Fruit fly (Drosophila melanogaster) whole organism, embryonic: ENCODE results near the gene Tim17b1.

Experiments
- CG10431 ChIP-seq: fragments of 200-800 bp; sonication (Bioruptor generic); optimal IDR thresholded peaks from 3 replicates; lab custom pipeline; 2018; ENCODE audit warnings: missing biosample characterization, mild to moderate bottlenecking, missing genetic modification characterization
- CG12299 ChIP-seq: fragments of 200-800 bp; sonication (Bioruptor generic); optimal IDR thresholded peaks from 2 replicates; lab custom pipeline; 2018; ENCODE audit warnings: missing biosample characterization, mild to moderate bottlenecking, missing genetic modification characterization
- CG15269 ChIP-seq: fragments of 200-800 bp; sonication (Bioruptor generic); optimal IDR thresholded peaks from 2 replicates; lab custom pipeline; 2018; ENCODE audit warnings: missing biosample characterization, mild to moderate bottlenecking, missing genetic modification characterization, moderate library complexity
- CG1603 ChIP-seq: fragments of 200-800 bp; sonication (Bioruptor generic); optimal IDR thresholded peaks from 2 replicates; lab custom pipeline; 2019; ENCODE audit warnings: missing biosample characterization, mild to moderate bottlenecking, missing genetic modification characterization, moderate library complexity
- CG16863 ChIP-seq: fragments of 200-800 bp; sonication (Bioruptor generic); optimal IDR thresholded peaks from 3 replicates; lab custom pipeline; 2016; ENCODE audit warnings: missing biosample characterization, missing genetic modification characterization
- CG17385 ChIP-seq: fragments of 200-800 bp; sonication (Bioruptor generic); optimal IDR thresholded peaks from 3 replicates; lab custom pipeline; 2018; ENCODE audit warnings: missing biosample characterization, mild to moderate bottlenecking, missing genetic modification characterization
- CG2199 ChIP-seq: fragments of 200-800 bp; sonication (Bioruptor generic); IDR thresholded peaks from 3 replicates; pipeline ENCODE4 v1.3.6; 2022; ENCODE audit warnings: missing biosample characterization, missing genetic modification characterization
- CG31224 ChIP-seq: fragments of 200-800 bp; sonication (Bioruptor generic); IDR thresholded peaks from 2 replicates; pipeline ENCODE4 v1.3.6; 2022; ENCODE audit warnings: missing biosample characterization, missing genetic modification characterization
- CG42726 ChIP-seq: fragments of 200-800 bp; sonication (Bioruptor generic); IDR thresholded peaks from 2 replicates; pipeline ENCODE4 v1.3.6; 2022; ENCODE audit warnings: missing biosample characterization, missing genetic modification characterization; ENCODE audit not compliant: partially characterized antibody
- CG4424 ChIP-seq: fragments of 200-800 bp; sonication (Bioruptor generic); optimal IDR thresholded peaks from 3 replicates; lab custom pipeline; 2016; ENCODE audit warnings: missing biosample characterization, missing genetic modification characterization
- CG4617 ChIP-seq: fragments of 200-800 bp; sonication (Bioruptor generic); optimal IDR thresholded peaks from 3 replicates; lab custom pipeline; 2016; ENCODE audit warnings: missing biosample characterization, missing genetic modification characterization, borderline replicate concordance
- CG6689 ChIP-seq: fragments of 200-800 bp; sonication (Bioruptor generic); IDR thresholded peaks from 2 replicates; pipeline ENCODE4 v1.3.6; 2022; ENCODE audit warnings: missing biosample characterization, missing genetic modification characterization
- CG6791 ChIP-seq: fragments of 200-800 bp; sonication (Bioruptor generic); IDR thresholded peaks from 3 replicates; pipeline ENCODE4 v1.3.6; 2022; ENCODE audit warnings: missing biosample characterization, missing genetic modification characterization; ENCODE audit not compliant: partially characterized antibody
- CrebB ChIP-seq: fragments of 200-800 bp; sonication (Bioruptor generic); optimal IDR thresholded peaks from 3 replicates; lab custom pipeline; 2018; ENCODE audit warnings: missing biosample characterization, mild to moderate bottlenecking, missing genetic modification characterization
- Dip3 ChIP-seq: fragments of 200-800 bp; sonication (Bioruptor generic); optimal IDR thresholded peaks from 3 replicates; lab custom pipeline; 2016; ENCODE audit warnings: missing biosample characterization, missing genetic modification characterization
- ERR ChIP-seq: fragments of 200-800 bp; sonication (Bioruptor generic); optimal IDR thresholded peaks from 2 replicates; lab custom pipeline; 2016; ENCODE audit warnings: missing biosample characterization, missing genetic modification characterization
- Ets65A ChIP-seq: fragments of 200-800 bp; sonication (Bioruptor generic); peaks from one replicate; lab custom pipeline; 2016; ENCODE audit warnings: missing biosample characterization, missing genetic modification characterization
- H15 ChIP-seq: fragments of 200-800 bp; sonication (Bioruptor generic); IDR thresholded peaks from 3 replicates; pipeline ENCODE4 v1.3.6; 2022; ENCODE audit warnings: missing biosample characterization, missing genetic modification characterization
- Lim3 ChIP-seq: fragments of 200-800 bp; sonication (Bioruptor generic); IDR thresholded peaks from 2 replicates; pipeline ENCODE4 v1.3.6; 2022; ENCODE audit warnings: missing biosample characterization, missing genetic modification characterization
- MESR4 ChIP-seq: fragments of 200-800 bp; sonication (Bioruptor generic); optimal IDR thresholded peaks from 2 replicates; lab custom pipeline; 2018; ENCODE audit warnings: missing biosample characterization, mild to moderate bottlenecking, missing genetic modification characterization, moderate library complexity
- Med ChIP-seq: fragments of 200-800 bp; sonication (Bioruptor generic); peaks from one replicate; lab custom pipeline; 2016; ENCODE audit warnings: missing biosample characterization, missing genetic modification characterization, mild to moderate bottlenecking, inconsistent platforms, moderate library complexity
- Meics ChIP-seq: fragments of 200-800 bp; sonication (Bioruptor generic); optimal IDR thresholded peaks from 2 replicates; lab custom pipeline; 2017; ENCODE audit warnings: missing biosample characterization, mild to moderate bottlenecking, missing genetic modification characterization
- PHDP ChIP-seq: fragments of 200-800 bp; sonication (Bioruptor generic); optimal IDR thresholded peaks from 3 replicates; lab custom pipeline; 2018; ENCODE audit warnings: missing biosample characterization, mild to moderate bottlenecking, missing genetic modification characterization, moderate library complexity
- Pdp1 ChIP-seq, 2 experiments: fragments of 200-800 bp; sonication (Bioruptor generic); optimal IDR thresholded peaks; 3 replicates each; lab custom pipeline; 2016; ENCODE audit warnings: missing biosample characterization in 2 of 2, missing genetic modification characterization in 2 of 2, mild to moderate bottlenecking in 1 of 2, moderate library complexity in 1 of 2
- Six4 ChIP-seq: fragments of 200-800 bp; sonication (Bioruptor generic); optimal IDR thresholded peaks from 2 replicates; lab custom pipeline; 2016; ENCODE audit warnings: missing biosample characterization, missing genetic modification characterization
- Sry-β ChIP-seq: fragments of 200-800 bp; sonication (Bioruptor generic); optimal IDR thresholded peaks from 2 replicates; lab custom pipeline; 2018; ENCODE audit warnings: missing biosample characterization, mild to moderate bottlenecking, missing genetic modification characterization, moderate library complexity
- TFAM ChIP-seq: fragments of 200-800 bp; sonication (Bioruptor generic); optimal IDR thresholded peaks from 2 replicates; lab custom pipeline; 2017; ENCODE audit warnings: missing biosample characterization, missing genetic modification characterization, inconsistent platforms
- Trl ChIP-seq, 3 experiments: fragments of >200 bp in 2 of 3; fragments of 200-800 bp in 1 of 3; sonication (Bioruptor generic) in 1 of 3; optimal IDR thresholded peaks; 2 replicates in 1 of 3; 3 replicates in 2 of 3; lab custom pipeline; 2016 to 2017; ENCODE audit warnings: missing biosample characterization in 1 of 3, missing genetic modification characterization in 1 of 3
- Xrp1 ChIP-seq: fragments of 200-800 bp; sonication (Bioruptor generic); IDR thresholded peaks from 2 replicates; pipeline ENCODE4 v1.3.6; 2022; ENCODE audit warnings: missing biosample characterization, missing genetic modification characterization
- cato ChIP-seq: fragments of 200-800 bp; sonication (Bioruptor generic); optimal IDR thresholded peaks from 2 replicates; lab custom pipeline; 2016; ENCODE audit warnings: missing biosample characterization, missing genetic modification characterization, borderline replicate concordance
- cg ChIP-seq: fragments of 200-800 bp; sonication (Bioruptor generic); optimal IDR thresholded peaks from 3 replicates; lab custom pipeline; 2019; ENCODE audit warnings: missing biosample characterization, mild to moderate bottlenecking, missing genetic modification characterization, moderate library complexity
- chif ChIP-seq, 2 experiments: fragments of 200-800 bp; sonication (Bioruptor generic); optimal IDR thresholded peaks; 3 replicates each; lab custom pipeline; 2016; ENCODE audit warnings: missing biosample characterization in 2 of 2, missing genetic modification characterization in 2 of 2
- danr ChIP-seq: fragments of 200-800 bp; sonication (Bioruptor generic); IDR thresholded peaks from 2 replicates; pipeline ENCODE4 v1.3.6; 2022; ENCODE audit warnings: missing biosample characterization, missing genetic modification characterization
- dpn ChIP-seq, 2 experiments: fragments of 200-800 bp; sonication (Bioruptor generic); optimal IDR thresholded peaks; 3 replicates each; lab custom pipeline; 2016; ENCODE audit warnings: missing biosample characterization in 2 of 2, missing genetic modification characterization in 2 of 2
- ems ChIP-seq: fragments of 200-800 bp; sonication (Bioruptor generic); optimal IDR thresholded peaks from 3 replicates; lab custom pipeline; 2016; ENCODE audit warnings: missing biosample characterization, missing genetic modification characterization
- fd96Cb ChIP-seq: fragments of 200-800 bp; sonication (Bioruptor generic); optimal IDR thresholded peaks from 2 replicates; lab custom pipeline; 2018; ENCODE audit warnings: missing biosample characterization, mild to moderate bottlenecking, missing genetic modification characterization, moderate library complexity
- pfk ChIP-seq: fragments of 200-800 bp; sonication (Bioruptor generic); optimal IDR thresholded peaks from 2 replicates; lab custom pipeline; 2018; ENCODE audit warnings: missing biosample characterization, mild to moderate bottlenecking, missing genetic modification characterization, moderate library complexity
- row ChIP-seq: fragments of 200-800 bp; sonication (Bioruptor generic); IDR thresholded peaks from 3 replicates; pipeline ENCODE4 v1.3.6; 2022; ENCODE audit warnings: missing biosample characterization, missing genetic modification characterization
- schlank ChIP-seq: fragments of 200-800 bp; sonication (Bioruptor generic); optimal IDR thresholded peaks from 2 replicates; lab custom pipeline; 2018; ENCODE audit warnings: missing biosample characterization, mild to moderate bottlenecking, missing genetic modification characterization
- sqz ChIP-seq: fragments of 200-800 bp; sonication (Bioruptor generic); optimal IDR thresholded peaks from 3 replicates; lab custom pipeline; 2018; ENCODE audit warnings: missing biosample characterization, mild to moderate bottlenecking, missing genetic modification characterization
- unc-4 ChIP-seq: fragments of 200-800 bp; sonication (Bioruptor generic); IDR thresholded peaks from 2 replicates; pipeline ENCODE4 v1.3.6; 2022; ENCODE audit warnings: missing biosample characterization, missing genetic modification characterization; ENCODE audit not compliant: partially characterized antibody
- wor ChIP-seq: fragments of 200-800 bp; sonication (Bioruptor generic); IDR thresholded peaks from 2 replicates; pipeline ENCODE4 v1.3.6; 2022; ENCODE audit warnings: missing biosample characterization, missing genetic modification characterization
- zfh2 ChIP-seq: fragments of 200-800 bp; sonication (Bioruptor generic); optimal IDR thresholded peaks from 2 replicates; lab custom pipeline; 2016; ENCODE audit warnings: missing biosample characterization, missing genetic modification characterization

The Tim17b1 gene

dm6 chr3R:5256462-5257146 is 43.3 kb upstream of the Tim17b1 start, which contains the start of the genes Enoph and Hph (continued):
- TF ChIP-seq CG16863 (GFP tag; lab: Kevin White, UChicago) (peak; percentile 43), CG31224 (GFP tag; lab: Robert Waterston, UW) (no peak; the same call in 1 of the 2 replicates), CG17385 (peak; percentile 46), CG42726 (GFP tag; lab: Robert Waterston, UW) (0 out of 2 replicates have a peak, but pooled peaks have one; percentile 41), wor (peak; percentile 36; the same call in 1 of the 2 replicates), cato (GFP tag; lab: Kevin White, UChicago) (no peak), zfh2 (GFP tag; lab: Kevin White, UChicago) (peak; percentile 68), CG6689 (GFP tag; lab: Robert Waterston, UW) (peak; percentile 50; the same call in 1 of the 2 replicates), chif (GFP tag; optimal IDR thresholded peaks at IDR 0.05; lab: Kevin White, UChicago) (peak; percentile 17 to 43), Six4 (GFP tag; lab: Kevin White, UChicago) (peak; percentile 46)
- TF ChIP-seq, all 482 proteins: peak for 309

DNA sequence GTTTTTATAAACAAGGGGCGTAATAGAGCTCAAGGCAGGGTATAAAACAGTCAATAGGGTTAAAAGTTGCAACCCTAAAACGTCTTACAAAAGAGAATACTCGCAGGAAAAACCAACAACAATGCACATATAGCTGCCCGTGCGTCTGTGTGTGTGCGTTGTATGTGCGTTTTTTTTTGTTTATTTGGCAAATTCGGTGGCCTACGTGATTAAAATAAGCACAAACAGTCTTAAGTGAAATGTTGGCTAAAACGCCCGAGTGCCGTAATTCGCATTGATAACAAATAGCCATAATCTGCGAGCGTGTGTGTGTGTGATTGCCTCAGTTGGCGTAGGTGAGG is 42.8 kb upstream of the Tim17b1 start:
- TF ChIP-seq sqz (GFP tag; lab: Kevin White, UChicago) (peak; percentile 50), Trl (optimal IDR thresholded peaks at IDR 0.05; lab: Kevin White, UChicago) (peak in 1 of 2 experiments; percentile 18), Trl (GFP tag; optimal IDR thresholded peaks at IDR 0.05; lab: Kevin White, UChicago) (no peak), CG6791 (GFP tag; lab: Robert Waterston, UW) (no peak), cg (GFP tag; lab: Kevin White, UChicago) (peak; percentile 83), pfk (GFP tag; lab: Kevin White, UChicago) (no peak), MESR4 (GFP tag; lab: Kevin White, UChicago) (peak; percentile 69), PHDP (no peak), CG4617 (peak; percentile 20), Meics (GFP tag; lab: Kevin White, UChicago) (no peak), ERR (GFP tag; lab: Kevin White, UChicago) (peak; percentile 11), unc-4 (GFP tag; lab: Robert Waterston, UW) (peak; percentile 11; the same call in 1 of the 2 replicates)

dm6 chr3R:5261262-5261661 is 38.7 kb upstream of the Tim17b1 start:
- TF ChIP-seq TFAM (GFP tag; lab: Kevin White, UChicago) (no peak), Med (peak; percentile 40)

DNA sequence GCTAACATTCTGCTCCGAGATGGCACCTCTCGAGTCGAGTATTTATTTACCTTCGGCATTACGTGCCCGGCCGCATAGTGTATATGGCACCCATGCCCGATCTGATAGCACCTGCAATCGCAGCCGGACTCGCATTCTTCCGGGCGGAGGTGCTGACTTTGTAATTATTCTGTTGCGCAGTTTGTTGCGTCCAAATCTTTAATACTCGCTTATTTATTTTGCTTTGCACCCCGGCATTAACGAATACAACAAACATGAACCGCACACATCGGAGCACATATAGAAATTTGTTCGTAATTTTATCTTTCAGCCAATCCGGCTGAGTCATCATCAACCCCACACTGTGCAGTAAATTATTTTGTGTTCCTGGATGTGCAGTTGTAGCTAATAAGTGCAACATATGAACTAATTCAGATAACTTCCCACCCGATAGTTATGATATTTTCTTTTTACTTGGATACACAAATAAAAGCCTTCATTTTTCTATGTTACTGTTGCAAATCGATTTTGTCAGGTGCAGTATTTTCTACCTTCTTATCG is 37.9 kb upstream of the Tim17b1 start:
- TF ChIP-seq CG4617 (no peak), Six4 (GFP tag; lab: Kevin White, UChicago) (no peak), Xrp1 (GFP tag; lab: Robert Waterston, UW) (0 out of 2 replicates have a peak, but pooled peaks have one; percentile 6), ERR (GFP tag; lab: Kevin White, UChicago) (no peak), CrebB (tag; lab: Kevin White, UChicago) (no peak), fd96Cb (no peak), CG1603 (tag; lab: Kevin White, UChicago) (no peak), CG12299 (no peak), Lim3 (no peak), CG2199 (GFP tag; lab: Robert Waterston, UW) (peak; percentile 41; the same call in 1 of the 3 replicates), Dip3 (GFP tag; lab: Kevin White, UChicago) (no peak), Ets65A (GFP tag; lab: Kevin White, UChicago) (peak; percentile 19), ems (GFP tag; lab: Kevin White, UChicago) (no peak), dpn (GFP tag; optimal IDR thresholded peaks at IDR 0.05; lab: Kevin White, UChicago) (no peak), CG4424 (GFP tag; lab: Kevin White, UChicago) (no peak), H15 (GFP tag; lab: Robert Waterston, UW) (no peak), Pdp1 (GFP tag; optimal IDR thresholded peaks at IDR 0.05; lab: Kevin White, UChicago) (peak in 1 of 2 experiments; percentile 5), Sry-β (GFP tag; lab: Kevin White, UChicago) (no peak), CG10431 (GFP tag; lab: Kevin White, UChicago) (no peak), row (GFP tag; lab: Robert Waterston, UW) (no peak), CG15269 (tag; lab: Kevin White, UChicago) (no peak), schlank (tag; lab: Kevin White, UChicago) (no peak), danr (GFP tag; lab: Robert Waterston, UW) (no peak)
